Fruit fly (Drosophila melanogaster): Measurements from ENCODE around the gene CG34298.
A peak's percentile ranks its signal among the peaks of the same experiment; 100 is the strongest.

Gene CG34298

dm6 chr3R:30021009-30021408 is 21.4 kb downstream of the CG34298 start:
- TF ChIP-seq CG9705 (GFP tag; optimal IDR thresholded peaks at IDR 0.05) (no peak), Sp1 (GFP tag; optimal IDR thresholded peaks at IDR 0.05) (peak; percentile 7), tai (GFP tag; optimal IDR thresholded peaks at IDR 0.05) (no peak), foxo (GFP tag; optimal IDR thresholded peaks at IDR 0.05) (peak in 1 of 2 experiments; percentile 12), fru (GFP tag; optimal IDR thresholded peaks at IDR 0.05) (peak; percentile 22), dsf (GFP tag; optimal IDR thresholded peaks at IDR 0.05; ENCODE audit: borderline replicate concordance) (no peak), h (GFP tag; optimal IDR thresholded peaks at IDR 0.05) (peak; percentile 38), Vsx2 (GFP tag; optimal IDR thresholded peaks at IDR 0.05; ENCODE audit: partially characterized antibody) (no peak), Hr83 (GFP tag; optimal IDR thresholded peaks at IDR 0.05; ENCODE audit: poor library complexity, severe bottlenecking) (no peak), ey (GFP tag; optimal IDR thresholded peaks at IDR 0.05) (peak; percentile 20), HLH106 (tag; optimal IDR thresholded peaks at IDR 0.05) (no peak), rgr (GFP tag; optimal IDR thresholded peaks at IDR 0.05) (peak; percentile 33), psq (GFP tag; optimal IDR thresholded peaks at IDR 0.05) (peak; percentile 14), Hnf4 (GFP tag; optimal IDR thresholded peaks at IDR 0.05) (no peak)

dm6 chr3R:30021559-30022451 is 22.2 kb downstream of the CG34298 start, which contains the start of gene Mgat2:
Mgat2 (minus strand) TSS chr3R:30022221.
- no peak for TF ChIP-seq HLH106 (tag; optimal IDR thresholded peaks at IDR 0.05)
- TF ChIP-seq Vsx2 (GFP tag; optimal IDR thresholded peaks at IDR 0.05; ENCODE audit: partially characterized antibody), result peak; percentile 26
- no peak for TF ChIP-seq Myc (optimal IDR thresholded peaks at IDR 0.05)
- no peak for TF ChIP-seq Abd-B (GFP tag; optimal IDR thresholded peaks at IDR 0.05)
- TF ChIP-seq Hr78 (GFP tag; optimal IDR thresholded peaks at IDR 0.05), result no peak
- no peak for TF ChIP-seq jim (GFP tag; optimal IDR thresholded peaks at IDR 0.05)
- TF ChIP-seq Dif (GFP tag; optimal IDR thresholded peaks at IDR 0.05; ENCODE audit: partially characterized antibody), result peak; percentile 81
- no peak for TF ChIP-seq h (GFP tag; optimal IDR thresholded peaks at IDR 0.05)
- no peak for TF ChIP-seq dmrt93B (GFP tag; optimal IDR thresholded peaks at IDR 0.05)
- TF ChIP-seq Rel (GFP tag; optimal IDR thresholded peaks at IDR 0.05), result no peak
- peak; percentile 70 for TF ChIP-seq Rel (tag; optimal IDR thresholded peaks at IDR 0.05)
- no peak for TF ChIP-seq N (GFP tag; optimal IDR thresholded peaks at IDR 0.05)
- TF ChIP-seq usp (GFP tag; optimal IDR thresholded peaks at IDR 0.05), result no peak
- TF ChIP-seq rgr (GFP tag; optimal IDR thresholded peaks at IDR 0.05), result no peak
- no peak for TF ChIP-seq sv (GFP tag; optimal IDR thresholded peaks at IDR 0.05)
- TF ChIP-seq woc (GFP tag; optimal IDR thresholded peaks at IDR 0.05), result no peak
- peak; percentile 59 for TF ChIP-seq Jra (GFP tag; optimal IDR thresholded peaks at IDR 0.05)
- TF ChIP-seq GATAd (GFP tag; optimal IDR thresholded peaks at IDR 0.05), result no peak
- peak; percentile 11 for TF ChIP-seq psq (GFP tag; optimal IDR thresholded peaks at IDR 0.05)
- peak in 1 of 2 experiments; percentile 41 for TF ChIP-seq dl (GFP tag; optimal IDR thresholded peaks at IDR 0.05; ENCODE audit: insufficient read depth in 1 of 2, partially characterized antibody in 2 of 2)
- TF ChIP-seq ey (GFP tag; optimal IDR thresholded peaks at IDR 0.05), result no peak
- TF ChIP-seq sage (GFP tag; optimal IDR thresholded peaks at IDR 0.05), result no peak
- TF ChIP-seq Dfd (GFP tag; optimal IDR thresholded peaks at IDR 0.05), result no peak
- peak; percentile 57 for TF ChIP-seq Sp1 (GFP tag; optimal IDR thresholded peaks at IDR 0.05)
- TF ChIP-seq lola (GFP tag; optimal IDR thresholded peaks at IDR 0.05), result no peak
- no peak for TF ChIP-seq Hr83 (GFP tag; optimal IDR thresholded peaks at IDR 0.05; ENCODE audit: poor library complexity, severe bottlenecking)
- peak; percentile 19 for TF ChIP-seq br (GFP tag; optimal IDR thresholded peaks at IDR 0.05)
- no peak for TF ChIP-seq OdsH (GFP tag; optimal IDR thresholded peaks at IDR 0.05)
- no peak for TF ChIP-seq brk (GFP tag; optimal IDR thresholded peaks at IDR 0.05)

dm6 chr3R:30022452-30023028 is 22.9 kb downstream of the CG34298 start, which contains the start of the genes RpS28a and Axn:
RpS28a (minus strand) TSS chr3R:30022648.
Axn (plus strand) TSS chr3R:30022842.
- peak; percentile 72 for TF ChIP-seq Myc (optimal IDR thresholded peaks at IDR 0.05)
- peak; percentile 23 for TF ChIP-seq Hr78 (GFP tag; optimal IDR thresholded peaks at IDR 0.05)
- no peak for TF ChIP-seq ey (GFP tag; optimal IDR thresholded peaks at IDR 0.05)

All from whole organism, wandering third instar larva.